Worm (Caenorhabditis elegans): ENCODE data around the gene pals-38.

ce11 chrV:12404544-12404943 lies 42.3 kb downstream of the pals-38 start, which contains the start of gene K01D12.9:
- TF ChIP-seq nhr-10 (tag; optimal IDR thresholded peaks at IDR 0.05) (no peak), jun-1 (tag; optimal IDR thresholded peaks at IDR 0.05) (no peak), sdz-12 (GFP tag; optimal IDR thresholded peaks at IDR 0.05) (no peak), nhr-6 (tag; optimal IDR thresholded peaks at IDR 0.05) (no peak), nhr-11 (tag; optimal IDR thresholded peaks at IDR 0.05) (no peak), R02D3.7 (tag; optimal IDR thresholded peaks at IDR 0.05) (no peak)
